Worm (Caenorhabditis elegans) whole organism, young adult: Measurements from ENCODE around the gene sri-69.
A peak's percentile ranks its signal among the peaks of the same experiment; 100 is the strongest.

ENCODE experiments used
- C06A6.2 ChIP-seq: fragments of 200-800 bp; sonication (Bioruptor generic); conservative IDR thresholded peaks from 2 replicates; pipeline ENCODE4 v1.3.6; 2022; ENCODE audit warnings: missing genetic modification characterization, missing compliant biosample characterization
- F33H1.4 ChIP-seq: fragments of 200-800 bp; sonication (Bioruptor generic); IDR thresholded peaks from 2 replicates; pipeline ENCODE4 v1.3.6; 2022; ENCODE audit warnings: missing genetic modification reagents, missing genetic modification characterization, missing compliant biosample characterization
- T26A5.8 ChIP-seq: sonication (generic microtip); optimal IDR thresholded peaks from 2 replicates; lab custom pipeline; 2016; ENCODE audit warnings: missing genetic modification characterization, missing compliant biosample characterization
- die-1 ChIP-seq: sonication (generic microtip); optimal IDR thresholded peaks from 2 replicates; lab custom pipeline; 2016; ENCODE audit warnings: missing genotype, mild to moderate bottlenecking, missing genetic modification characterization, missing compliant biosample characterization
- dpl-1 ChIP-seq: fragments of 150-350 bp; optimal IDR thresholded peaks from 2 replicates; lab custom pipeline; 2014; ENCODE audit warnings: missing biosample characterization, missing genetic modification reagents, missing genetic modification characterization
- lag-1 ChIP-seq: fragments of 200-800 bp; sonication (Bioruptor generic); IDR thresholded peaks from 2 replicates; pipeline ENCODE4 v1.3.6; 2022; ENCODE audit warnings: missing genetic modification reagents, missing genetic modification characterization, missing compliant biosample characterization
- unc-130 ChIP-seq: sonication (generic microtip); optimal IDR thresholded peaks from 2 replicates; lab custom pipeline; 2016; ENCODE audit warnings: missing genetic modification reagents, missing genetic modification characterization, missing compliant biosample characterization
- zfh-2 ChIP-seq: fragments of 200-800 bp; sonication (Bioruptor generic); conservative IDR thresholded peaks from 2 replicates; pipeline ENCODE4 v1.3.6; 2022; ENCODE audit warnings: missing genetic modification reagents, missing genetic modification characterization, missing compliant biosample characterization
- ztf-3 ChIP-seq: fragments of 200-800 bp; sonication (Bioruptor generic); optimal IDR thresholded peaks from 2 replicates; lab custom pipeline; 2018; ENCODE audit warnings: mild to moderate bottlenecking, missing genetic modification characterization, missing compliant biosample characterization

- TF ChIP-seq ztf-3 (GFP tag; lab: Kevin White, UChicago), result no peak
- TF ChIP-seq unc-130 (GFP tag; lab: Kevin White, UChicago), result no peak
- no peak for TF ChIP-seq F33H1.4
- no peak for TF ChIP-seq C06A6.2 (GFP tag; lab: Robert Waterston, UW)
- TF ChIP-seq die-1 (tag; lab: Kevin White, UChicago), result no peak
- peak; percentile 67 for TF ChIP-seq zfh-2 (GFP tag; lab: Robert Waterston, UW)
- no peak for TF ChIP-seq lag-1 (GFP tag; lab: Robert Waterston, UW)
- no peak for TF ChIP-seq T26A5.8 (tag; lab: Kevin White, UChicago)
- no peak for TF ChIP-seq dpl-1 (GFP tag; lab: Kevin White, UChicago)
These were observed 15.8 kb downstream of the sri-69 start for ce11 chrV:16992383-16992782.
